Worm (Caenorhabditis elegans): Measurements from ENCODE around the gene tbc-6.

tbc-6 gene

ce11 chrII:6870803-6871202 lies 22.9 kb downstream of the tbc-6 start, which contains the start of gene clhm-1:
Gene clhm-1, minus strand, starts transcription at chrII:6871009.
- TF ChIP-seq tra-1 (GFP tag; IDR thresholded peaks at IDR 0.05) = no peak
- TF ChIP-seq daf-16 (GFP tag; optimal IDR thresholded peaks at IDR 0.05) = peak in 1 of 2 experiments; percentile 21
- TF ChIP-seq daf-16 (tag; optimal IDR thresholded peaks at IDR 0.05) = no peak

- no peak for TF ChIP-seq nhr-25 (tag; optimal IDR thresholded peaks at IDR 0.05; ENCODE audit: borderline replicate concordance, insufficient read depth)
- TF ChIP-seq nhr-237 (tag; optimal IDR thresholded peaks at IDR 0.05) = no peak
- no peak for TF ChIP-seq T26A8.4 (GFP tag; IDR thresholded peaks at IDR 0.05)
- TF ChIP-seq daf-12 (tag; optimal IDR thresholded peaks at IDR 0.05) = no peak
- TF ChIP-seq lin-13 (GFP tag; optimal IDR thresholded peaks at IDR 0.05) = no peak
- TF ChIP-seq hif-1 (tag; optimal IDR thresholded peaks at IDR 0.05) = no peak
- no peak for TF ChIP-seq nhr-11 (tag; optimal IDR thresholded peaks at IDR 0.05)
- no peak for TF ChIP-seq cey-2 (tag; optimal IDR thresholded peaks at IDR 0.05; ENCODE audit: borderline replicate concordance, insufficient read depth)
- no peak for TF ChIP-seq zip-11 (GFP tag; IDR thresholded peaks at IDR 0.05)
- TF ChIP-seq lin-39 (tag; optimal IDR thresholded peaks at IDR 0.05) = no peak
- no peak for TF ChIP-seq skn-1 (tag; optimal IDR thresholded peaks at IDR 0.05)
Measured at ce11 chrII:6872493-6872892, 24.6 kb downstream of the tbc-6 start, which contains the start of gene C44B7.5. Gene C44B7.5, minus strand, starts transcription at chrII:6872593.

- no peak for TF ChIP-seq rbr-2 (tag; optimal IDR thresholded peaks at IDR 0.05)
- no peak for TF ChIP-seq spr-1 (tag; optimal IDR thresholded peaks at IDR 0.05)
Measured at ce11 chrII:6876957-6877356, 29.0 kb downstream of the tbc-6 start, which contains the start of gene slc-36.5. Gene slc-36.5, minus strand, starts transcription at chrII:6877057.

ce11 chrII:6877881-6878280 lies 30.0 kb downstream of the tbc-6 start:
- TF ChIP-seq daf-12 (tag; optimal IDR thresholded peaks at IDR 0.05) = no peak
- no peak for TF ChIP-seq aly-2 (tag; optimal IDR thresholded peaks at IDR 0.05)
- TF ChIP-seq nhr-28 (tag; optimal IDR thresholded peaks at IDR 0.05) = peak; percentile 26
- no peak for TF ChIP-seq arid-1 (GFP tag; conservative IDR thresholded peaks at IDR 0.05)

DNA sequence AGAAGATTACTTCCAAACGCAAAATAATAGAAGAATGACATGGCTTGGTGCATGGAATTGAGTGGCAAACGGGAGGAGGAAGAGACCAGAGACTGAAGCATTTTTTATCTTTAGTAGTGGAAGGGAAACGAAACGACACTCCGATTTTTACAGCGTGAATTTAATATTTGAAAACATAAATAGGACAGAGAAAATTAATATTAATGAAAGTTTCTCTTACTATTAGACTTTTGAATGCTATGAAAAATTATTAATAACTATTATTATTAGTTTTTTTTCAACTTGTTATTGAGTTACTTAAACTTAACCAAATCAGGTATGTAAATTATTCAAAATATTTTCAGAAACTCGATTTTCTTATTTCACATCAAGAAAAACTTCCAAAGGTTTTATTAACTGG lies 32.1 kb downstream of the tbc-6 start, which contains the start of gene C44B7.7:
C44B7.7 (minus strand) TSS at position 101 of the 400 bp plus-strand sequence.
- TF ChIP-seq vab-7 (GFP tag; IDR thresholded peaks at IDR 0.05) = no peak
- TF ChIP-seq lin-39 (tag; optimal IDR thresholded peaks at IDR 0.05) = no peak
- no peak for TF ChIP-seq hif-1 (tag; optimal IDR thresholded peaks at IDR 0.05)
- TF ChIP-seq hmg-1.1 (GFP tag; IDR thresholded peaks at IDR 0.05) = no peak
- TF ChIP-seq pqm-1 (tag; optimal IDR thresholded peaks at IDR 0.05) = no peak
- no peak for TF ChIP-seq nhr-11 (tag; optimal IDR thresholded peaks at IDR 0.05)
- TF ChIP-seq snpc-4 (tag; optimal IDR thresholded peaks at IDR 0.05) = no peak
- TF ChIP-seq attf-4 (tag; optimal IDR thresholded peaks at IDR 0.05) = no peak
- TF ChIP-seq rbr-2 (tag; optimal IDR thresholded peaks at IDR 0.05) = no peak
- no peak for TF ChIP-seq ceh-82 (tag; optimal IDR thresholded peaks at IDR 0.05)
- no peak for TF ChIP-seq nhr-48 (tag; optimal IDR thresholded peaks at IDR 0.05)
- TF ChIP-seq nhr-77 (tag; optimal IDR thresholded peaks at IDR 0.05) = no peak
- no peak for TF ChIP-seq nhr-102 (tag; optimal IDR thresholded peaks at IDR 0.05)

DNA sequence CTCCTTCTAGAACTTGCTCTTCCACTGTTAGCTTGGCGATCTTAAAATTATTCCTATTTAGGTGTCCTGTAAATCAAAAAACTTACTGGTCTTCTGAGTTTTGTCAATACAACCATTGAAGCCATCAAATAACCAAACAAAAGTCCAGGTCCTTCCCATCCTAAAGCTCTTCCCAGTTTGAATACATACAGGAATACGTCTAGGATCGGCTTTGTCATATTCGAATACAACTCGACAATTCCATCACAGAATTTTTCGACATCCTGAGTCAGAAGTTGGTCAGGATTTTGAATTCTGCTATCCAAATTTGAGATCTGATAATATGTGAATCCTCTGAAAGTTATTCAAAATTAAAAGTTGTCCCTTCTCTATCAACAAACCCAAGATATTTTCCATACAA lies 34.4 kb downstream of the tbc-6 start:
- TF ChIP-seq aha-1 (tag) (peak; percentile 63), ama-1 (optimal IDR thresholded peaks at IDR 0.05) (no peak)

DNA sequence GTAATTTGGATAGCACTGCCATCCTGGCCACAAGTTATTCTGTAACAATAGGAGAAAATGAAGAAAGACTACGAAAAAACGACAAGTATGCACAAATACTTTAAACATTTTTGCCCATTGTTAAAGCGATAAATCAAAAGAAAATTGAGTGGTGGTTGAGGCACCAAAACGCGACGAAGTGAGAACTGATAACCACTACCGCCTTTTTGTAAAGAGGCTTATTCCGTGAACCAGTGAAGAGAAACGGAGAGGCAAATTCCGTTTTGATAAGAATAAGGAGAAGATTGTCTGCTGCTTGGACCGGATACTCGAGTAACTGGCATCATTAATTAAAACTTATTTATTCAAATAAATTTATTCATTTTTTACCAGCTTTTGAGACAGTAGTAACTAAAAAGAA lies 35.8 kb downstream of the tbc-6 start, which contains the start of gene pmp-1:
pmp-1 (minus strand) TSS at position 39 of the 400 bp plus-strand sequence.
- TF ChIP-seq hlh-11 (tag; optimal IDR thresholded peaks at IDR 0.05) (peak; percentile 39), dmd-6 (GFP tag; IDR thresholded peaks at IDR 0.05) (peak; percentile 54), ceh-20 (GFP tag; IDR thresholded peaks at IDR 0.05) (peak; percentile 44; the same call in 1 of the 2 replicates), lin-1 (GFP tag; IDR thresholded peaks at IDR 0.05) (peak; percentile 61; the same call in 1 of the 2 replicates), dve-1 (tag; optimal IDR thresholded peaks at IDR 0.05; ENCODE audit: insufficient read depth) (peak; percentile 48), pqm-1 (tag; optimal IDR thresholded peaks at IDR 0.05) (peak; percentile 93), daf-16 (GFP tag; optimal IDR thresholded peaks at IDR 0.05) (no peak), daf-16 (tag; optimal IDR thresholded peaks at IDR 0.05) (peak; percentile 43), zfp-3 (GFP tag; conservative IDR thresholded peaks at IDR 0.05) (no peak), dmd-9 (GFP tag; IDR thresholded peaks at IDR 0.05) (no peak), nhr-77 (tag; optimal IDR thresholded peaks at IDR 0.05) (peak; percentile 9), nhr-28 (tag; optimal IDR thresholded peaks at IDR 0.05) (peak; percentile 62)

Data from whole organism, L4 larva.